Fruit fly (Drosophila melanogaster) whole organism: ENCODE data around the gene CG43288.

Source experiments
- CG8478 ChIP-seq: fragments of >200 bp; optimal IDR thresholded peaks from 2 replicates; lab custom pipeline; 2018; ENCODE audit warnings: inconsistent platforms
- Dll ChIP-seq: fragments of >200 bp; optimal IDR thresholded peaks from 2 replicates; lab custom pipeline; 2017
- psq ChIP-seq: fragments of >200 bp; optimal IDR thresholded peaks from 2 replicates; lab custom pipeline; 2017
- usp ChIP-seq: fragments of >200 bp; optimal IDR thresholded peaks from 2 replicates; lab custom pipeline; 2017; ENCODE audit warnings: missing biosample characterization, missing genetic modification characterization, mixed read lengths

DNA sequence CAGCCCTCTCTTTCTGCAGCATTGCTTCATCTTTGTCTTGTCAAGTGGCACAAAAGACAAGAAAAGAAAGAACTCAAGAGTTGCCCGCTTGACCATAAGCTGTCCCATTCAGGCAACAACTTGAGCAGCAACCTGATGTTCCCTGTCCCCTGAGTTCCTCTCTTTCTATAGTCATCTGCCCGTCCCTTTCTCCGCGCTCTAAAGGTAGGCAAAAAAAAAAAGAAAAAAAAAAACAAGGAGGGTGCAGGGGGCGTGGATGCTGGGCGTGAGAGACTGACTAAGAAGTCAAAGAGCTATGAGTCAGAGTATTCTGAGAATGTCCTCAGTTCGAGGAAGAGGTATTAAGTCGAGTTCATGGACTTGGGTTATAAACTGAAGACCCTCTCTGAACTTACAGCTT is 12.2 kb upstream of the CG43288 start:
- TF ChIP-seq psq (lab: Kevin White, UChicago) = no peak
- no peak for TF ChIP-seq CG8478 (lab: Kevin White, UChicago)
- no peak for TF ChIP-seq usp (GFP tag; lab: Kevin White, UChicago)
- no peak for TF ChIP-seq Dll (lab: Kevin White, UChicago)
